Worm (Caenorhabditis elegans) whole organism, late embryonic: ENCODE data around the gene F54D12.8.
A peak's percentile ranks its signal among the peaks of the same experiment; 100 is the strongest.

Experiments
- C08G9.2 ChIP-seq: sonication (generic microtip); optimal IDR thresholded peaks from 2 replicates; lab custom pipeline; 2016; ENCODE audit warnings: mild to moderate bottlenecking, missing genetic modification characterization, moderate library complexity, missing compliant biosample characterization
- C38D4.7 ChIP-seq: fragments of 200-800 bp; sonication (Bioruptor generic); optimal IDR thresholded peaks from 2 replicates; lab custom pipeline; 2018; ENCODE audit warnings: mild to moderate bottlenecking, missing genetic modification characterization, moderate library complexity, missing compliant biosample characterization
- K09A11.1 ChIP-seq: sonication (generic microtip); optimal IDR thresholded peaks from 2 replicates; lab custom pipeline; 2017; ENCODE audit warnings: antibody characterized with exemption, mild to moderate bottlenecking, missing genetic modification characterization, missing compliant biosample characterization; ENCODE audit not compliant: insufficient read depth
- ama-1 ChIP-seq: fragments of 150-350 bp; optimal IDR thresholded peaks from 2 replicates; lab custom pipeline; 2014
- ceh-14 ChIP-seq: sonication (generic microtip); optimal IDR thresholded peaks from 2 replicates; lab custom pipeline; 2016; ENCODE audit warnings: missing genotype, missing genetic modification characterization, missing compliant biosample characterization
- ceh-18 ChIP-seq: sonication (generic microtip); optimal IDR thresholded peaks from 2 replicates; lab custom pipeline; 2016; ENCODE audit warnings: missing genetic modification characterization, missing compliant biosample characterization
- ceh-19 ChIP-seq: fragments of 200-800 bp; sonication (Bioruptor generic); optimal IDR thresholded peaks from 2 replicates; lab custom pipeline; 2018; ENCODE audit warnings: mild to moderate bottlenecking, missing genetic modification characterization, missing compliant biosample characterization
- ceh-22 ChIP-seq: sonication (generic microtip); optimal IDR thresholded peaks from 2 replicates; lab custom pipeline; 2017; ENCODE audit warnings: missing biosample characterization, missing genetic modification characterization
- ceh-9 ChIP-seq: sonication (generic microtip); optimal IDR thresholded peaks from 2 replicates; lab custom pipeline; 2016; ENCODE audit warnings: mild to moderate bottlenecking, missing genetic modification characterization, inconsistent platforms, missing compliant biosample characterization
- dve-1 ChIP-seq: sonication (generic microtip); optimal IDR thresholded peaks from 2 replicates; lab custom pipeline; 2017; ENCODE audit warnings: antibody characterized with exemption, mild to moderate bottlenecking, missing genetic modification characterization, missing compliant biosample characterization
- elt-2 ChIP-seq: sonication (generic microtip); optimal IDR thresholded peaks from 2 replicates; lab custom pipeline; 2016; ENCODE audit warnings: missing genetic modification reagents, missing genetic modification characterization, missing compliant biosample characterization
- ets-4 ChIP-seq: sonication (generic microtip); optimal IDR thresholded peaks from 2 replicates; lab custom pipeline; 2016; ENCODE audit warnings: missing genetic modification characterization, missing compliant biosample characterization
- fax-1 ChIP-seq: sonication (generic microtip); optimal IDR thresholded peaks from 2 replicates; lab custom pipeline; 2016; ENCODE audit warnings: missing genotype, missing genetic modification characterization, missing compliant biosample characterization
- fkh-6 ChIP-seq: sonication (generic microtip); optimal IDR thresholded peaks from 2 replicates; lab custom pipeline; 2016; ENCODE audit warnings: missing genetic modification characterization, missing compliant biosample characterization
- gmeb-2 ChIP-seq: sonication (generic microtip); optimal IDR thresholded peaks from 2 replicates; lab custom pipeline; 2016; ENCODE audit warnings: missing genetic modification characterization, inconsistent platforms, missing compliant biosample characterization
- lin-11 ChIP-seq: fragments of 200-800 bp; sonication (Bioruptor generic); optimal IDR thresholded peaks from 2 replicates; lab custom pipeline; 2018; ENCODE audit warnings: mild to moderate bottlenecking, missing genetic modification characterization, missing compliant biosample characterization
- nhr-11 ChIP-seq: fragments of 150-350 bp; optimal IDR thresholded peaks from 2 replicates; lab custom pipeline; 2014; ENCODE audit warnings: missing biosample characterization, missing genetic modification characterization
- nhr-232 ChIP-seq: sonication (generic microtip); optimal IDR thresholded peaks from 2 replicates; lab custom pipeline; 2016; ENCODE audit warnings: missing genetic modification characterization, missing compliant biosample characterization
- odd-2 ChIP-seq: sonication (generic microtip); optimal IDR thresholded peaks from 2 replicates; lab custom pipeline; 2017; ENCODE audit warnings: antibody characterized with exemption, mild to moderate bottlenecking, missing genetic modification characterization, missing compliant biosample characterization
- pha-2 ChIP-seq: sonication (generic microtip); optimal IDR thresholded peaks from 2 replicates; lab custom pipeline; 2017; ENCODE audit warnings: mild to moderate bottlenecking, missing genetic modification characterization, missing compliant biosample characterization
- pha-4 ChIP-seq: fragments of 150-350 bp; optimal IDR thresholded peaks from 2 replicates; lab custom pipeline; 2018; ENCODE audit warnings: missing biosample characterization, missing genetic modification reagents, missing genetic modification characterization
- pqm-1 ChIP-seq: sonication (generic microtip); optimal IDR thresholded peaks from 2 replicates; lab custom pipeline; 2016; ENCODE audit warnings: missing genetic modification characterization, missing compliant biosample characterization
- ref-2 ChIP-seq: sonication (generic microtip); optimal IDR thresholded peaks from 2 replicates; lab custom pipeline; 2016; ENCODE audit warnings: missing genetic modification characterization, missing compliant biosample characterization
- rnt-1 ChIP-seq: sonication (generic microtip); optimal IDR thresholded peaks from 2 replicates; lab custom pipeline; 2016; ENCODE audit warnings: missing genetic modification characterization, missing compliant biosample characterization
- sdc-2 ChIP-seq: sonication (generic microtip); optimal IDR thresholded peaks from 2 replicates; lab custom pipeline; 2016; ENCODE audit warnings: missing genotype, missing genetic modification characterization, missing compliant biosample characterization
- unc-42 ChIP-seq: sonication (generic microtip); optimal IDR thresholded peaks from 2 replicates; lab custom pipeline; 2016; ENCODE audit warnings: missing genotype, missing genetic modification characterization, missing compliant biosample characterization
- unc-55 ChIP-seq: sonication (generic microtip); optimal IDR thresholded peaks from 2 replicates; lab custom pipeline; 2017; ENCODE audit warnings: missing biosample characterization, missing genetic modification reagents, missing genetic modification characterization
- unc-86 ChIP-seq: sonication (generic microtip); optimal IDR thresholded peaks from 2 replicates; lab custom pipeline; 2016; ENCODE audit warnings: missing genetic modification characterization, missing compliant biosample characterization
- zip-5 ChIP-seq: sonication (generic microtip); optimal IDR thresholded peaks from 2 replicates; lab custom pipeline; 2016; ENCODE audit warnings: missing genetic modification characterization, missing compliant biosample characterization
- ztf-16 ChIP-seq: sonication (generic microtip); optimal IDR thresholded peaks from 2 replicates; lab custom pipeline; 2017; ENCODE audit warnings: missing genetic modification characterization, missing compliant biosample characterization

The F54D12.8 gene

DNA sequence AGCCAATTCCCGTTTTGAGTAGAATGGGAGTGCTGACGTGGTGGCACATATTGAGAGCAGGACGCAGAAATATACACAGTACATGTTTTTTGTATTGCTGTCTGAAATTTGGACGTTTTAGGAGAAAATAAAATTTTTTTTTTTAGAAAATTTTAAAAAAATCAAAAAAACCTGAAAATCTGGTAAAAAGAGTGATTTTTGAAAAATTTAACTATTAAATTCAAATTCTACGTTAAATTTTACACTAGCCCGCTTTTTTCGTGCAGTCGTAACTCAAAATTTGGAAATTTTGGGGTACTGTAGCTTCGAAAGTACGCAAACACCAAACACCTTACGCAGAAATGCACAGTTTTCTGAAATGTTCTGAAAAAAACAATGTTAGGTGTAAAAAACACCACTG, 39.9 kb downstream of the F54D12.8 start, which contains the start of gene C13A10.2:
Gene C13A10.2 (minus strand): TSS at position 101 of the 400 bp plus-strand sequence.
- TF ChIP-seq fax-1 (tag; lab: Kevin White, UChicago) (no peak), ceh-19 (GFP tag; lab: Kevin White, UChicago) (no peak), ets-4 (tag; lab: Kevin White, UChicago) (no peak), ztf-16 (tag; lab: Kevin White, UChicago) (no peak), nhr-232 (tag; lab: Kevin White, UChicago) (no peak), K09A11.1 (no peak), pha-4 (no peak), pqm-1 (tag; lab: Kevin White, UChicago) (no peak), fkh-6 (tag; lab: Kevin White, UChicago) (no peak)

DNA sequence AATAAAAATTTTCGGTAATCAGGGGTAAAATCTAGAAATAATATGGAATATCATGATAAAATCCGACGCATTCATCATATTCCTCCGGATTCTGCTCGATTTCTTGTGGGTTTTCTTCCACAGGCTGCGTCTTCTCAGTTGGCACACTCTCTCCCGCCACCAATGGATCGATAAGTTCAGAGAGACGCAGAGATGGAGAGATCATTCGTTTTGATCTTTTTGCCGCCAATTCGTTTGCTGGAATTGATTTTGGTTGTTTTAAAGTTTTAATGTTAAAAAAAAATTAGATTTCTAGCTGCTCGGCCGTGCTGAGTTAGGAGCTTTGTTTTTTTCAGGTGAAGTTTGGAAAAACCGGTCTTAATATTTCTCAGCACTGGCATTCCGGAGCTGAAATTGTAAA, 40.6 kb downstream of the F54D12.8 start:
- TF ChIP-seq ceh-18 (tag; lab: Kevin White, UChicago) (no peak), sdc-2 (no peak), unc-55 (GFP tag; lab: Kevin White, UChicago) (no peak), odd-2 (no peak), gmeb-2 (tag; lab: Kevin White, UChicago) (no peak), unc-86 (tag; lab: Kevin White, UChicago) (no peak), K09A11.1 (no peak), unc-42 (tag; lab: Kevin White, UChicago) (no peak), C08G9.2 (no peak), ceh-14 (no peak), ceh-9 (tag; lab: Kevin White, UChicago) (no peak), C38D4.7 (GFP tag; lab: Kevin White, UChicago) (no peak), zip-5 (tag; lab: Kevin White, UChicago) (no peak), dve-1 (tag; lab: Kevin White, UChicago) (no peak), rnt-1 (tag; lab: Kevin White, UChicago) (no peak), ref-2 (no peak), pha-2 (tag; lab: Kevin White, UChicago) (no peak), lin-11 (no peak), ama-1 (lab: Kevin White, UChicago) (no peak)

DNA sequence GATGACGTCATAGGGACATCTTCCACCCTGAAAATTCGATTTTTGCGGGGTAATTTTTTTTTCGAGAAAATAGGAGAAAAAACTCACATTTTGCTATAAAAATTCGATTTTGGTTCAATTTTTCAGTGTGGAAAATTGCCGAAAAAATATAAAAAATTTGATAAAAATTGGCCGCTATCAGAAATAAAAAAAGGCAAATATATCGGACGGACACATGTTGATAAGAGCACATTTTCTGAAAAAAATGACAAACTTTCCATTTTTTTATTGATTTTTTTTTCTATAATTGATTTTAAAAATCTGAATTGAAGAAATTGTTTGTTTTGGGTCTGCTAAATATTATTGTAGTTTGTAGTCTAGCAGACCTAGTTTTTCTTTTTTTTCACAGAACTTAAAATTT, 42.4 kb downstream of the F54D12.8 start, which contains the start of gene C13A10.1:
Gene C13A10.1 (minus strand): TSS at position 170 of the 400 bp plus-strand sequence.
- no peak for TF ChIP-seq C38D4.7 (GFP tag; lab: Kevin White, UChicago)
- TF ChIP-seq ceh-22 (tag; lab: Kevin White, UChicago) = no peak
- TF ChIP-seq nhr-11 = no peak
- TF ChIP-seq elt-2 (tag; lab: Kevin White, UChicago) = peak; percentile 39
- no peak for TF ChIP-seq ama-1 (lab: Kevin White, UChicago)
- TF ChIP-seq odd-2 = no peak
